Worm (Caenorhabditis elegans) whole organism, L1 larva: ENCODE results near the gene Y61B8B.3.

Experiments used
- C16A3.4 ChIP-seq: fragments of 150-350 bp; optimal IDR thresholded peaks from 2 replicates; lab custom pipeline; 2014; ENCODE audit warnings: missing biosample characterization, missing genetic modification characterization
- alr-1 ChIP-seq: fragments of 200-800 bp; sonication (Bioruptor generic); optimal IDR thresholded peaks from 2 replicates; lab custom pipeline; 2018; ENCODE audit warnings: borderline replicate concordance, mild to moderate bottlenecking, missing genetic modification characterization, missing compliant biosample characterization
- ceh-82 ChIP-seq, 3 experiments: fragments of 150-350 bp in 1 of 3; sonication (generic microtip) in 2 of 3; optimal IDR thresholded peaks; 2 replicates each; lab custom pipeline; 2014 to 2017; ENCODE audit warnings: missing biosample characterization in 3 of 3, missing genetic modification characterization in 3 of 3
- ceh-90 ChIP-seq: sonication (generic microtip); optimal IDR thresholded peaks from 2 replicates; lab custom pipeline; 2016; ENCODE audit warnings: missing genetic modification characterization, missing compliant biosample characterization
- dpl-1 ChIP-seq, 3 experiments: fragments of 150-350 bp in 2 of 3; sonication (generic microtip) in 1 of 3; optimal IDR thresholded peaks; 2 replicates each; lab custom pipeline; 2014 to 2017; ENCODE audit warnings: missing biosample characterization in 3 of 3, missing genetic modification characterization in 3 of 3, missing genetic modification reagents in 3 of 3
- efl-1 ChIP-seq, 4 experiments: fragments of 150-350 bp; optimal IDR thresholded peaks in 3 of 4; peaks in 1 of 4; 1 replicate in 1 of 4; 2 replicates in 3 of 4; lab custom pipeline; 2014; ENCODE audit warnings: missing biosample characterization in 2 of 4, missing genetic modification characterization in 2 of 4, missing genetic modification reagents in 2 of 4
- efl-3 ChIP-seq: fragments of 200-800 bp; sonication (Bioruptor generic); optimal IDR thresholded peaks from 2 replicates; lab custom pipeline; 2018; ENCODE audit warnings: mild to moderate bottlenecking, missing genetic modification characterization, missing compliant biosample characterization
- elt-2 ChIP-seq: sonication (generic microtip); optimal IDR thresholded peaks from 2 replicates; lab custom pipeline; 2016; ENCODE audit warnings: missing genetic modification characterization, mild to moderate bottlenecking, inconsistent platforms, missing compliant biosample characterization, missing genetic modification reagents
- ets-5 ChIP-seq: fragments of 200-800 bp; sonication (Bioruptor generic); IDR thresholded peaks from 2 replicates; pipeline ENCODE4 v1.3.6; 2022; ENCODE audit warnings: missing genetic modification characterization, missing compliant biosample characterization
- fkh-10 ChIP-seq: sonication (generic microtip); optimal IDR thresholded peaks from 2 replicates; lab custom pipeline; 2017; ENCODE audit warnings: missing biosample characterization, missing genetic modification reagents, missing genetic modification characterization
- fos-1 ChIP-seq: fragments of 150-350 bp; optimal IDR thresholded peaks from 2 replicates; lab custom pipeline; 2014; ENCODE audit warnings: missing biosample characterization, missing genetic modification characterization
- grh-1 ChIP-seq: fragments of 200-800 bp; sonication (Bioruptor generic); IDR thresholded peaks from 2 replicates; pipeline ENCODE4 v1.3.6; 2022; ENCODE audit warnings: missing genetic modification reagents, missing genetic modification characterization, missing compliant biosample characterization
- hpl-2 ChIP-seq: fragments of 150-350 bp; optimal IDR thresholded peaks from 2 replicates; lab custom pipeline; 2014; ENCODE audit warnings: missing biosample characterization, missing genetic modification reagents, missing genetic modification characterization
- jun-1 ChIP-seq: fragments of 150-350 bp; optimal IDR thresholded peaks from 2 replicates; lab custom pipeline; 2014; ENCODE audit warnings: missing biosample characterization, missing genetic modification reagents, missing genetic modification characterization
- lin-15B ChIP-seq: fragments of 150-350 bp; sonication (generic microtip); optimal IDR thresholded peaks from 3 replicates; lab custom pipeline; 2014; ENCODE audit warnings: missing biosample characterization, missing genetic modification characterization
- lin-35 ChIP-seq, 2 experiments: fragments of 150-350 bp; optimal IDR thresholded peaks; 2 replicates each; lab custom pipeline; 2014; ENCODE audit warnings: missing biosample characterization in 2 of 2, missing genetic modification characterization in 2 of 2, missing genetic modification reagents in 2 of 2
- lsy-2 ChIP-seq, 2 experiments: fragments of 150-350 bp; optimal IDR thresholded peaks; 2 replicates each; lab custom pipeline; 2014; ENCODE audit warnings: missing biosample characterization in 2 of 2, missing genetic modification characterization in 2 of 2
- nhr-11 ChIP-seq: fragments of 150-350 bp; optimal IDR thresholded peaks from 2 replicates; lab custom pipeline; 2014; ENCODE audit warnings: missing biosample characterization, missing genetic modification characterization
- nhr-12 ChIP-seq: sonication (generic microtip); optimal IDR thresholded peaks from 2 replicates; lab custom pipeline; 2017; ENCODE audit warnings: missing biosample characterization, missing genetic modification characterization
- nhr-237 ChIP-seq: fragments of 150-350 bp; optimal IDR thresholded peaks from 2 replicates; lab custom pipeline; 2014; ENCODE audit warnings: missing biosample characterization, missing genetic modification characterization
- nhr-28 ChIP-seq: fragments of 150-350 bp; optimal IDR thresholded peaks from 2 replicates; lab custom pipeline; 2014; ENCODE audit warnings: missing biosample characterization, missing genetic modification characterization
- nhr-76 ChIP-seq: sonication (generic microtip); optimal IDR thresholded peaks from 2 replicates; lab custom pipeline; 2017; ENCODE audit warnings: missing biosample characterization, missing genetic modification characterization
- nhr-77 ChIP-seq: fragments of 150-350 bp; optimal IDR thresholded peaks from 2 replicates; lab custom pipeline; 2014; ENCODE audit warnings: missing biosample characterization, missing genetic modification characterization
- nhr-85 ChIP-seq: sonication (generic microtip); peaks from one replicate; lab custom pipeline; 2016; ENCODE audit warnings: missing genetic modification characterization, inconsistent platforms, missing compliant biosample characterization
- nhr-90 ChIP-seq: sonication (generic microtip); optimal IDR thresholded peaks from 2 replicates; lab custom pipeline; 2016; ENCODE audit warnings: mild to moderate bottlenecking, missing genetic modification characterization, missing compliant biosample characterization; ENCODE audit not compliant: poor library complexity
- pag-3 ChIP-seq: sonication (generic microtip); optimal IDR thresholded peaks from 2 replicates; lab custom pipeline; 2017; ENCODE audit warnings: missing genetic modification characterization, mild to moderate bottlenecking, missing compliant biosample characterization, antibody characterized with exemption, borderline replicate concordance; ENCODE audit not compliant: insufficient read depth
- rnt-1 ChIP-seq: sonication (generic microtip); optimal IDR thresholded peaks from 2 replicates; lab custom pipeline; 2016; ENCODE audit warnings: mild to moderate bottlenecking, missing genetic modification characterization, moderate library complexity, missing compliant biosample characterization
- skn-1 ChIP-seq: fragments of 150-350 bp; optimal IDR thresholded peaks from 2 replicates; lab custom pipeline; 2014; ENCODE audit warnings: missing biosample characterization, missing genetic modification characterization
- unc-86 ChIP-seq: sonication (generic microtip); optimal IDR thresholded peaks from 2 replicates; lab custom pipeline; 2016; ENCODE audit warnings: missing genetic modification characterization, missing compliant biosample characterization
- zip-4 ChIP-seq: fragments of 200-800 bp; sonication (Bioruptor generic); optimal IDR thresholded peaks from 2 replicates; lab custom pipeline; 2018; ENCODE audit warnings: mild to moderate bottlenecking, missing genetic modification characterization, moderate library complexity, missing compliant biosample characterization
- ztf-11 ChIP-seq, 2 experiments: sonication (generic microtip); optimal IDR thresholded peaks; 2 replicates each; lab custom pipeline; 2016 to 2017; ENCODE audit warnings: missing genetic modification characterization in 2 of 2, missing biosample characterization in 1 of 2, missing compliant biosample characterization in 1 of 2

Y61B8B.3 gene

DNA sequence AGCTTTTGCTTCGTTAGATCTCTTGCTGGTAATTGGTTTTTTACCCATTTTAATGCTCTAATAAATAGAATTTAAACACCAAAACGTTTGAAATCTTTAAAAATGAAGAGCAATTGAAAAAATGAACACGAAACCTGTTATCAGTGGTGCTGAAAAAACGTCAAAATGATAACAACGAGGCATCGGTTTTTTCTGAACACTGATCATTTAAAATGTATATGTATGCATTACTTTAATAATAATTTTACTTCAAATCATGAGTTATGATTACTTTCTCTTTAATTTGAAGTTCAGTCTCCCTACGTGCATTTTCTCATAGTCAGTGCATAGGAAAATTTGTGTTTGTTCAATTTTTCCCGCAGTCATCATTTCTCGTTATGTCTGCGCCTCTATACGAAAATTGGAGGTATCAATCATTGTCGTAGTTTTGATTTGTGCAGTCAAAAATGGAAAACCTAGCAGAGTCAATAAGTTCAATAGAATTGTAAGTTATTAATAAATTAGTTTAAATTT lies 10.2 kb upstream of the Y61B8B.3 start, which contains the start of gene F31E9.3:
Gene F31E9.3 (plus strand): TSS at position 194 of the 513 bp plus-strand sequence.
- no peak for TF ChIP-seq ets-5 (GFP tag; lab: Robert Waterston, UW)
- no peak for TF ChIP-seq rnt-1 (tag; lab: Kevin White, UChicago)
- no peak for TF ChIP-seq nhr-237 (tag; lab: Kevin White, UChicago)
- no peak for TF ChIP-seq nhr-76 (tag; lab: Kevin White, UChicago)
- TF ChIP-seq ceh-90 (tag; lab: Kevin White, UChicago), result no peak
- no peak for TF ChIP-seq nhr-11
- no peak for TF ChIP-seq fkh-10 (GFP tag; lab: Kevin White, UChicago)
- no peak for TF ChIP-seq nhr-28 (tag; lab: Kevin White, UChicago)
- TF ChIP-seq nhr-77 (tag; lab: Kevin White, UChicago), result no peak
- TF ChIP-seq nhr-85 (tag; lab: Kevin White, UChicago), result no peak
- peak; percentile 2 for TF ChIP-seq elt-2 (tag; lab: Kevin White, UChicago)
- TF ChIP-seq hpl-2, result no peak
- no peak for TF ChIP-seq lin-15B (tag; lab: Kevin White, UChicago)
- no peak for TF ChIP-seq efl-1 (optimal IDR thresholded peaks at IDR 0.05; lab: Kevin White, UChicago)
- TF ChIP-seq efl-1 (GFP tag; optimal IDR thresholded peaks at IDR 0.05 in 1 of 2; lab: Kevin White, UChicago), result peak in 1 of 2 experiments; percentile 55
- no peak for TF ChIP-seq efl-3 (GFP tag; lab: Kevin White, UChicago)
- no peak for TF ChIP-seq grh-1 (GFP tag; lab: Robert Waterston, UW)

DNA sequence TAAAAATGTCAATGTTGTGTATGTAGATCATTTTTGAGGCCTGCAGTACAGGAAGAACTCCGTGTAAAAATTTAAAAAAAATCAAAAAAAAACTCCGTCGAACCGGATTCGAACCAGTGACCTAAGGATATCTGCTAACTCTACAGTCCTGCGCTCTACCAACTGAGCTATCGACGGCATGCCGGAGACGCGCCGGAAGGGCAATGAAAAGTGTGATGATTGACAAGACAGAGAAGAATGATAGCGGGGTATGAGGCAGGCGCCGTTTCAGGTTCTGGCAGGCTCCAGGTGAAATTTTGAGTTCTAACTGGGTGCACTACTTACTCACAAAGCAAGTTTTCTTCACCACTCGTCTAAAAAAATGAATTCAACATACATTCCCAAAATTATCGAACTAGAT lies 5.5 kb upstream of the Y61B8B.3 start, which contains the start of gene srz-58:
Gene srz-58 (plus strand): TSS at position 362 of the 400 bp plus-strand sequence.
- TF ChIP-seq C16A3.4 (no peak), jun-1 (tag; lab: Kevin White, UChicago) (no peak), efl-1 (optimal IDR thresholded peaks at IDR 0.05; lab: Kevin White, UChicago) (no peak), efl-1 (GFP tag; optimal IDR thresholded peaks at IDR 0.05 in 1 of 2; lab: Kevin White, UChicago) (peak in 1 of 2 experiments; percentile 86), unc-86 (no peak)

DNA sequence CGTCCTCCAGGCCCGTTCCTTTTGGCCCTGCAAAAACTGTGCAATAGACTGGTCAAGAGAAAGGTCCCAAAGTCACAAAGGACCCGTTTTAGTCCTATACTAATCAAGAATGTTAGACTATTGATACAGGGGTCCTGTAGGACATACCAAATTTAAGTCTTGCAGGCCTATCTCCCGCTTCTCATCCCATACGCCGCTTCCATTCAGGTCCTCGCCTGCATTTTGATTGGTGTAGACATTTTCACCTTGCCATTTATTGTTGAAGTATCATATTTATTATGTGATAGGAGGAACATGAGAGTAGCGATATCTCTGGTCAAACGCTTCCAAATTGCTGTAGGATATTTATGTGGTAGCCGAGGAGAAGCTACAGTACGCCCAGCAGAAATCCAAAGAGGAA lies 5.0 kb upstream of the Y61B8B.3 start:
- no peak for TF ChIP-seq lin-35 (GFP tag; optimal IDR thresholded peaks at IDR 0.05; lab: Kevin White, UChicago)
- no peak for TF ChIP-seq alr-1
- TF ChIP-seq fos-1 (tag; lab: Kevin White, UChicago), result no peak
- TF ChIP-seq hpl-2, result no peak

DNA sequence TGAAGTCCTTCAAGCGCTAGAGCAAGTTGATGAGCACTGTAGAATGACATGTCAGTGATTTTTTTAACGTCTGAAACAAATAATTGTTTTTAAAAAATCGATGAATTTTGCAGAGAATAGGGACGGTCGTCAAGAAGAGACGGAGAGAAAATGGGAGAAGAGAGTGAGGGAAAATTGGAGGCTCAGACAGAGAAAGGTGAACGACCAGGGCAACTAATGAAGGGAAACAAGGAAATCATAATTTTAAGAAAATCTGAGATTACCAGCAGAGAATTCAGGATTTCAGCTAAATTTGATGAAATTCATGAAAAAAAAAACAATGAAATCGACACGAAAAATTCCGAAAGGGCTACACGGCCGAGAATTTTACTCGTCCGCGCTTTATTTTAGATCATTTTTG lies 2.8 kb upstream of the Y61B8B.3 start, which contains the start of gene F31E9.6:
Gene F31E9.6 (minus strand): TSS at position 91 of the 400 bp plus-strand sequence.
- TF ChIP-seq efl-1 (optimal IDR thresholded peaks at IDR 0.05; lab: Kevin White, UChicago) (peak; percentile 9 to 46), efl-1 (GFP tag; optimal IDR thresholded peaks at IDR 0.05 in 1 of 2; lab: Kevin White, UChicago) (peak in 1 of 2 experiments; percentile 87), ztf-11 (tag; optimal IDR thresholded peaks at IDR 0.05; lab: Kevin White, UChicago) (no peak)

DNA sequence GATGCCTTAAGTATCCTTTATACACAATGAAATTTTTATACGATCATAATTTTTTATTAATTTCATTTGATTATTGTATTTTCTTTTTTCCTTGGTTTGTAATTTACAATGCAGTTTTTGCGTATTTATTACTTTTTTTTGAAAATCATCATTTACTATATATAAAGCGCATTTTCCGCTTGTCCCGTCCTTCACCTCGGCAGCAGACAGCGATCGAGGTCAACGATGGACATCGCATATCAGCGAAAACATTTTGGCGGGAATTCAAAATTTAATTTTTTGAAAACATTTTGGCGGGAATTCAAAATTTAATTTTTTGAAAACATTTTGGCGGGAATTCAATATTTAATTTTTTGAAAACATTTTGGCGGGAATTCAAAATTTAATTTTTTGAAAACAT lies 4.4 kb downstream of the Y61B8B.3 start:
- TF ChIP-seq nhr-28 (tag; lab: Kevin White, UChicago) (no peak), efl-1 (optimal IDR thresholded peaks at IDR 0.05; lab: Kevin White, UChicago) (no peak), efl-1 (GFP tag; optimal IDR thresholded peaks at IDR 0.05 in 1 of 2; lab: Kevin White, UChicago) (peak in 1 of 2 experiments; percentile 34), dpl-1 (GFP tag; optimal IDR thresholded peaks at IDR 0.05; lab: Kevin White, UChicago) (peak in 1 of 3 experiments; percentile 18)

DNA sequence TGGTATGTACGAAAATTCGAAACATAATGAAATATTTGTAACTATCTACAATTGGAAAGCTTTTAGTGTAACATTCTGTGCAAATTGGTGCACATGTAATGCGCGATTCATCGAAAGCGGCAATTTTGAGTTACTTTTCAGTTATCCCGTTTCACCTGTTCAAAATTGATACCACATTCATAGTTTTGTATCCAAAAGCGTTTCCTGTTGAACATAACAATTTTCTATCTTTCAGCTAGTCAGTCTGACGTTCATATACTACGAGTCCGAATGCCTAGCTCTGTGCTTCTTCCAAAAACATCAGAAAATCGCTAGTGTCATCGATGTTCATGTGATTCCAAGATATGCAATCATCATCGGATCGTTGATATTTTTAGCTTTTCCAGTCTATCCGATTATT lies 8.9 kb downstream of the Y61B8B.3 start:
- no peak for TF ChIP-seq zip-4 (GFP tag; lab: Kevin White, UChicago)
- TF ChIP-seq ceh-82 (tag; optimal IDR thresholded peaks at IDR 0.05; lab: Kevin White, UChicago), result no peak
- TF ChIP-seq skn-1 (tag; lab: Kevin White, UChicago), result no peak
- no peak for TF ChIP-seq lsy-2 (tag; optimal IDR thresholded peaks at IDR 0.05; lab: Kevin White, UChicago)
- no peak for TF ChIP-seq fkh-10 (GFP tag; lab: Kevin White, UChicago)
- TF ChIP-seq hpl-2, result no peak
- TF ChIP-seq alr-1, result no peak
- no peak for TF ChIP-seq pag-3 (tag; lab: Kevin White, UChicago)
- no peak for TF ChIP-seq nhr-12 (tag; lab: Kevin White, UChicago)
- TF ChIP-seq nhr-90 (tag; lab: Kevin White, UChicago), result no peak
